Fruit fly (Drosophila melanogaster) whole organism, larva: ENCODE measurements around the gene CG31827.

Experiments
- noc ChIP-seq: fragments of 200-800 bp; sonication (Bioruptor generic); optimal IDR thresholded peaks from 3 replicates; lab custom pipeline; 2019; ENCODE audit warnings: missing biosample characterization, mild to moderate bottlenecking, missing genetic modification characterization, moderate library complexity

The CG31827 gene

DNA sequence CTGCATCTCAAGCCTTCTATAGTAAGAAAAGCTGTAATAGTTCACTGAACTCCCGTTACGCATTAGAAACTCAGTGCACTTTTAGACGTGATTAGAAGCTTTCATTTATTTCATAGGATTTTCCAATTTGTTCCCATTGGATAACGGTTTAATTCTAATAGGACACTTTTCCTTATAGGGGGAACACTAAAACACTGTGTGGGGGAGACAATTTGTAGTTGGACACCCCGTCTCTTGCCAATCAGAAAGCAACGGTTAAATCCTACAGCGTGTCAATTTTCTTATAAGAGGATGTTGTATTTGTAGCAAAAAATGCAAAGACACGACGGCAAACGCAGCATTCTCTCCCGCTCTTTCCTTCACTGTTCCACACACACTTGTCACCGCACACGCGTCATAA lies 41.0 kb downstream of the CG31827 start:
- no peak for TF ChIP-seq noc

DNA sequence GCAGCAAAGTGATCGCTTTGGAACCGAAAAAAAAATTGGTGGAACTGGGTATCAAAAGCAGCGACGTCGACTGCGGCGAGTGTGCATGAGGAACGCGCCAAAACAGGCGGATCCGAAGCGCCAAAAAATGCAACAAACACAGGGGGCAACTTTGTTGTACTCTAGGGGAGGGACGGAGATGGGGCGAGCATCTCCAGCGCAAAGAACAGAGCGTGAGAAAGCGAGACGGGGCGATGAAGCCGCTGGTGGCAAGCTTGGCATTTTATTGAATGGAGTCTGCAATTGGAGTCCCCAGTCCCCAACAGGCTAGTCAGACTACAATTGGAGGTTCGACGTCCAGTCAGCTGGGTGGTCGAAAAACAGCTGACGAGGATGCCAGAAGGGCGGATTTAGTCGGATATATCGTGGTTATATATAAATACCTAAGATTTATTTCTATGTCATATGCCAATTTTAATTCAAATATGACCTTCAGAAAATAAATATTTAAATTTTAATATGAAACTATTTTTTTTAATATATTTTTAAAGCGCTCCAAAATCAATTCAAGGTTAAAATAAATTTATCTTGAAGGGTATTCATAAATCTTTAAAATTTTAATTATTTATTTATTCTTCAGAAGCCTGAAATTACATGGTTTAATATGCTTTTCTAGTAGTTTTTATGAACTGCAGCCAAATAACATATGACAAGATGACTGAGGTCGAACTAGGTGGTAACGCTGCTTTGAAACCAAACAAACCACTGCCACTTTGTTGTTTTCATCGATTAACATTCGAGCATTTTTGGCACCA lies 41.8 kb downstream of the CG31827 start:
- peak; percentile 93 for TF ChIP-seq noc

DNA sequence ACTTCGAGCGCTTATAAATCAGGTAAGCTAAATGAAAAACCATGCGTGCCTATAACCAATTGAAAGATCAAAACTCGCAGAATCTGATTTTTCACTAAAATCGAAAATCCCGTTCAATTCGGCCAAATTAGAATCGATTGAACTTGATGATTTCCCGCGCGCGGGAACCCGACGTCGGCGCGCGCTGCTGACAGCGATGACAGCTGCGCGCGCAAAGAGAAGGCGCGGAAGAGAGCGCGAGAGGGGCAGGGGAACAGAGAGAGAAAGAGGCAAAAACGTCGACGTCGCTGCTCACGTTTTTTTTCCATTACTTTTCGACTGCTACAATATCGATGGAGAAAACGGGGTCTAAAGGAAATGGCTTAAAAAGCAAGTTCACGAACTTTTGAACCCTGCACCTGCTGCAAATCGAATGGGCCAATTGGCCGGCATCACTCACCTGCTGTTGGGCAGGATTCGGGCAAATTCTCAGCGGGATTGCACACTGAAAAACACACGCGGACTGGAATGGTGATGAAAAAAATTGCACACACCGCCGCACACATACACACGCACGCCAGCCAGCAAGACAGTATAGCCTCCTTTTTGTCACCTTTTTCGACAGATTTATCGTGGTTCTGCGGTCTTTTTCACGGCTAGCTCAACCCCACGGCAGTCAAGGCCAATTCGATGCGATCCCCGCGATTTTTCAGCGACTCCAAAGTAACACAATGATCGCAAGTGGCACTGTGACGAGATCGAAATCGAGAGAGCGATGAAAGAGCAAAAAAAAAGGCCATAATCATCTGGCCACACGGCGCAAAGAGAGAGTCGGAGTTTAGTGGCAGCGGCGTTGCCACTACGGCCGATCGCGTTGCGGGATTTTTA lies 42.7 kb downstream of the CG31827 start, which contains the start of gene CycE:
TSS of gene CycE (minus strand) at position 757 of the 867 bp plus-strand sequence.
- no peak for TF ChIP-seq noc

DNA sequence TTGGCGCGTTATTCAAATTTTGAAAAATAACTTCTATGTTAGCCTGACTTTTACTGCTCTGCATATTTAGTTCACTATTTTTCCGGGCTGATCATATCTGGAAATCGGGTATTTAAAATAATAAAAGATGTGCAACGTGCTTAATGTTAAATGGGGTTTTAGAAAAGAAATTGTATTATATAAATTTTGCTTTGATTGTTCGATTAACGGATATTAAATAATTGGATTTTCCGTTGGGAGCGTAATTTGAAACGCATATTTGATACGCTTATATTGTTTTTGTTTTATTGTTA lies 43.2 kb downstream of the CG31827 start:
- no peak for TF ChIP-seq noc

DNA sequence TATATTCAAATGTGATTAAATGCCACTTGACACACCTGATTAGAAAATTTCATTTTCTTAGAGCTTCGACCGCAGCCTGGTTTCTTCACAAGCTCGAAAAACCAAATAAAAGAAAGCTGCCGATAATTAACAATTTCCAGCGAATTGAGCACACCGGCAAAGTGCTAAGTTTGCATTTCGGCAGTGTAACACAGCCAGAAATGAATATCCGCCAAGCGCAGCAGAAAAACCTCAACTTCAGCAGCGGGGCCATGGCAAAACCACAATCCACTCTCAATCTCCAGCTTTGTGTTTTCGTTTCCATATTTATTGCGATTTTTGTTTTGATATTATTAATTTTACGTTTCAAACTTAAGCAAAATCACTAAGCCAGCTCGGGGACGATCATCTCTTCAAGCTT lies 44.3 kb downstream of the CG31827 start:
- no peak for TF ChIP-seq noc

DNA sequence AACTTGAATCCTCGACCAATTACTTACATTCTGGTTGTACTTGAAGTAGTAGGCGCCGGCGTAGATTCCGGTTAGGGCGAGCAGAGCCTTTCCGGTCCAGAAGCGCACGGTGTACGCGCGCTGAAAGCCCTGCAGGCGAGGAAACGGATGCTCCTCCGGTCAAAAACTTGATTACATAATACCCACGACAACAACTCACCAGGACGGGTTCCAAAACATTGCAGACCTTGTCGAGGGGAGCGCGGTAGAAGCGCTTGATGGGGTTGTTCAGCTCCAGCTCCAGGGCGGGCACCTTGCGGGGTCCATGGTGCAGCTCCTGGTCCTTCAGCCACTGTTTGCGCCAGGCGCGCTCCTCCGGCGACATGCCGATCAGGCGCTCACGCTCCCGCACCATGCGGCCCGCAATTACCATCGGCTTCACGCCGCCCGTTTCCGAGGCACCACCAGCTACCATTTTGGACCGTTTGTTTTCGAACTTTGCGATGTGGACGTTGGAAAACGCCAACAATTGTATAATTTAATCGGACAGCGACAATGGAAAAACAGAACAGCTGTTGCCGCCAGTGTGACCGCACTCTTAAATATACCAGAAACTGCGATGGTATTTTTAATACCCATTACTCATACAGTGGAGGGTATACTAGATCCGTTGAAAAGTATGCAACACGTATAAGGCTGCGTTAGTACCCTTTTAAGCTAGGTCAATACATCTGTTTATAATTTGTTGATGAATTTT lies 45.7 kb downstream of the CG31827 start, which contains the start of gene ND-B17:
TSS of gene ND-B17 (minus strand) at position 556 of the 736 bp plus-strand sequence.
- no peak for TF ChIP-seq noc

DNA sequence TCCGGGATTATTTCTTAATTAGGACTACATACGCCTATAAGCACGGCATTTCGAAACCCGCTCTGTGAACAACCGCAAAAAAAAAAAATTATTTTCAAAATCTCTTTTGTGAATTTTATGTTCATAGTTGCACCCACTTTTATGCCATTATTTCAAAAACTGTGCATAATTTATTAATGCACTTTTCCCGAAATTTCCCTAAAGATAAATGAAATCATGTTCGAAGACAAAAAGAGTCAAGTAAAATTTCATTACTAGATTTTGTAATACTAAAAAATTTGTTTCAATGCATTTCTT lies 46.2 kb downstream of the CG31827 start:
- no peak for TF ChIP-seq noc

DNA sequence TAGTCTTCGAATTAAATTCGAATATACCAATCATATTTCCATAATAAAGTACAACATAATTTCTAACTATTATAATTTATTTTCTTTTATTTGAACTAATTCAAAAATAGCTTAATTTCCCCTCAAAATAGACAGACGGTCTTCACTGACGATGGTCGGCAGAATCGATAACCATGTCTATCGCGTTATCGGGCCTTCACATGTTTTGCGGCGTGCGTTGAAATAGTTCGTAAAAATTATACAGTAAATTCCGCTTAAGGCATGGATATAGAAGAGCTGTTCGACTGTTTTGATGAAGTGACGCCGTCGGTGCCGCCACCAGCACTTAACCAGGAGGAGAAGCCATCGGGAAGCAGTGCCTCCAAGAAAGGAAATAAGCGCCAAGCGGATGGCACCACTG lies 47.1 kb downstream of the CG31827 start, which contains the start of gene Mtr4:
TSS of gene Mtr4 (plus strand) at position 168 of the 400 bp plus-strand sequence.
- TF ChIP-seq noc, result no peak
